Fruit fly (Drosophila melanogaster) whole organism: ENCODE results near the gene CG13081.

ENCODE experiments used
- CG8478 ChIP-seq: fragments of >200 bp; optimal IDR thresholded peaks from 2 replicates; lab custom pipeline; 2018; ENCODE audit warnings: inconsistent platforms
- Dll ChIP-seq: fragments of >200 bp; optimal IDR thresholded peaks from 2 replicates; lab custom pipeline; 2017

- TF ChIP-seq CG8478 (lab: Kevin White, UChicago) (no peak), Dll (lab: Kevin White, UChicago) (no peak)
Measured at dm6 chr2L:19548158-19548557, 7.8 kb downstream of the CG13081 start, which contains the start of gene Tep4.
